Worm (Caenorhabditis elegans) whole organism, mixed stage, embryonic: ENCODE data around the gene F21D9.2.

Source experiments
- elt-3 ChIP-seq: fragments of 150-350 bp; optimal IDR thresholded peaks from 2 replicates; lab custom pipeline; 2014; ENCODE audit warnings: missing biosample characterization, missing genetic modification characterization
- lin-13 ChIP-seq: fragments of 150-350 bp; optimal IDR thresholded peaks from 2 replicates; lab custom pipeline; 2014; ENCODE audit warnings: missing biosample characterization, missing genetic modification characterization
- mep-1 ChIP-seq: fragments of 150-350 bp; optimal IDR thresholded peaks from 2 replicates; lab custom pipeline; 2017; ENCODE audit warnings: missing biosample characterization, missing genetic modification reagents, missing genetic modification characterization, inconsistent platforms
- nhr-237 ChIP-seq: fragments of 150-350 bp; optimal IDR thresholded peaks from 2 replicates; lab custom pipeline; 2014; ENCODE audit warnings: missing biosample characterization, missing genetic modification characterization
- pha-4 ChIP-seq: fragments of 150-350 bp; optimal IDR thresholded peaks from 2 replicates; lab custom pipeline; 2018; ENCODE audit warnings: missing biosample characterization, missing genetic modification reagents, missing genetic modification characterization
- snpc-4 ChIP-seq: fragments of 150-350 bp; optimal IDR thresholded peaks from 2 replicates; lab custom pipeline; 2014; ENCODE audit warnings: missing biosample characterization, missing genetic modification characterization
- tbx-8 ChIP-seq: fragments of 200-800 bp; sonication (Bioruptor generic); optimal IDR thresholded peaks from 2 replicates; lab custom pipeline; 2018; ENCODE audit warnings: mild to moderate bottlenecking, missing genetic modification characterization, moderate library complexity, missing compliant biosample characterization
- unc-62 ChIP-seq: fragments of 150-350 bp; optimal IDR thresholded peaks from 2 replicates; lab custom pipeline; 2014; ENCODE audit warnings: missing biosample characterization, missing genetic modification reagents, missing genetic modification characterization
- ztf-11 ChIP-seq: fragments of 150-350 bp; optimal IDR thresholded peaks from 2 replicates; lab custom pipeline; 2014; ENCODE audit warnings: missing biosample characterization, missing genetic modification characterization

DNA sequence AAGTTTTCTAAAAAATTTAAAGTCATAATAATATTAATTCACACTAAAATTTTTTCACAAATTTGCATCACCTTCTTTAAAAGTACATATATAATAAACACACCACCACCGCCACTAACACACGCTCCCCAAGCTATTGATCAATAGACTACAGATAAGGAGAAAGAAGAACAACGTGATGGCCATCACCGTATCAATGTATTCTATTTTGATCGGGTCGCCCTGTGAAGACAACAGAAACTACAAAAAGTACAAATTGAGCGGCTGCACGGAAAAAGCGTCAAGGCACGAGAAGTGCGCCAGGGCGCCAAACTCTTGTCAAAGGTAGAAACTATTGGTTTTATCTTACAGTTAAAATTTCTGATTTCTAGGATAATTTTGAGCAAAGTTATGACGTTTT is 49.9 kb downstream of the F21D9.2 start:
- TF ChIP-seq pha-4 (tag; lab: Kevin White, UChicago) (no peak), nhr-237 (tag; lab: Kevin White, UChicago) (no peak), ztf-11 (tag; lab: Kevin White, UChicago) (no peak), snpc-4 (tag; lab: Kevin White, UChicago) (no peak), tbx-8 (GFP tag; lab: Kevin White, UChicago) (no peak), mep-1 (tag; lab: Kevin White, UChicago) (no peak), elt-3 (tag; lab: Kevin White, UChicago) (no peak), lin-13 (no peak), unc-62 (no peak)
